Worm (Caenorhabditis elegans) whole organism, L4/young adult: Measurements from ENCODE around the gene F44E7.9.
A peak's percentile ranks its signal among the peaks of the same experiment; 100 is the strongest.
"Not testable (repeated sequence)": the region's sequence is repeated elsewhere in the genome, so short reads cannot be mapped to it uniquely, and the experiment has no call there.

Source experiments
- W03F9.2 ChIP-seq: fragments of 150-350 bp; optimal IDR thresholded peaks from 2 replicates; lab custom pipeline; 2014; ENCODE audit warnings: missing biosample characterization, missing genetic modification characterization
- dao-5 ChIP-seq: sonication (generic microtip); optimal IDR thresholded peaks from 2 replicates; lab custom pipeline; 2016; ENCODE audit warnings: missing genotype, missing genetic modification characterization, moderate library complexity, missing compliant biosample characterization
- him-1 ChIP-seq: sonication (generic microtip); optimal IDR thresholded peaks from 2 replicates; lab custom pipeline; 2016; ENCODE audit warnings: missing genotype, missing genetic modification reagents, missing genetic modification characterization, missing compliant biosample characterization

Gene F44E7.9

ce11 chrV:5771627-5772026 lies 19.4 kb upstream of the F44E7.9 start, which contains the start of gene F44E7.3:
TSS of gene F44E7.3 (plus strand) at chrV:5771945.
- TF ChIP-seq him-1 (tag; lab: Kevin White, UChicago) = no peak
- TF ChIP-seq dao-5 (tag; lab: Kevin White, UChicago) = no peak
- TF ChIP-seq W03F9.2 (tag; lab: Kevin White, UChicago) = no peak

ce11 chrV:5772503-5772902 lies 18.5 kb upstream of the F44E7.9 start:
- no peak for TF ChIP-seq dao-5 (tag; lab: Kevin White, UChicago)
- no peak for TF ChIP-seq him-1 (tag; lab: Kevin White, UChicago)
- TF ChIP-seq W03F9.2 (tag; lab: Kevin White, UChicago) = no peak

DNA sequence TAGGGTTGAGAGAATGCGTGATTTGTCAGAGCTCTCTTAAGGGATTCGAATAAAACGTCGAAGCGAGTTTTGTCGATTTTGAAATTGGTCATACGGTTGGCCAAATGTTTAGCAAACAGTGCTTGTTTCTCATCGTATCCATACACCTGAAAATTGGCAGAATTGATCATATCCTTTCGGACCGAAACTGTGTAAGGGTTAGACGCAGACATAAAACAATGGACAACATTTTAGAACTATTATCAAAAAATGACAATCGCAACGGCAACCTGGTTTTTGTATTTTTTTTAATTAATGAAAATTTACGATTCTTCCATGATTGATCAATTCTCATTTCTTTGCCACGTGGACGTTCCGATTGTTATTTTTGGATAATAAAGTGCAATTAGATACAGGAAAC lies 16.9 kb upstream of the F44E7.9 start:
- no peak for TF ChIP-seq W03F9.2 (tag; lab: Kevin White, UChicago)
- no peak for TF ChIP-seq dao-5 (tag; lab: Kevin White, UChicago)
- TF ChIP-seq him-1 (tag; lab: Kevin White, UChicago) = no peak

ce11 chrV:5776941-5777340 lies 14.1 kb upstream of the F44E7.9 start, which contains the start of gene F44E7.4:
TSS of gene F44E7.4 (minus strand) at chrV:5776953.
- not testable (repeated sequence) for TF ChIP-seq dao-5, him-1, W03F9.2 (tag; lab: Kevin White, UChicago)

- TF ChIP-seq dao-5 (tag; lab: Kevin White, UChicago) = no peak
- no peak for TF ChIP-seq W03F9.2 (tag; lab: Kevin White, UChicago)
These were observed 11.0 kb upstream of the F44E7.9 start for ce11 chrV:5779984-5780383.

- TF ChIP-seq W03F9.2 (tag; lab: Kevin White, UChicago) = peak; percentile 50
- TF ChIP-seq dao-5 (tag; lab: Kevin White, UChicago) = no peak
- no peak for TF ChIP-seq him-1 (tag; lab: Kevin White, UChicago)
These were observed 10.2 kb upstream of the F44E7.9 start, which contains the start of gene F44E7.5 for ce11 chrV:5780713-5781360. TSS of gene F44E7.5 (minus strand) at chrV:5780922.

ce11 chrV:5782687-5783086 lies 8.3 kb upstream of the F44E7.9 start, which contains the start of gene fbxa-183:
TSS of gene fbxa-183 (minus strand) at chrV:5782787.
- TF ChIP-seq W03F9.2 (tag; lab: Kevin White, UChicago) (no peak), him-1 (tag; lab: Kevin White, UChicago) (no peak), dao-5 (tag; lab: Kevin White, UChicago) (no peak)

DNA sequence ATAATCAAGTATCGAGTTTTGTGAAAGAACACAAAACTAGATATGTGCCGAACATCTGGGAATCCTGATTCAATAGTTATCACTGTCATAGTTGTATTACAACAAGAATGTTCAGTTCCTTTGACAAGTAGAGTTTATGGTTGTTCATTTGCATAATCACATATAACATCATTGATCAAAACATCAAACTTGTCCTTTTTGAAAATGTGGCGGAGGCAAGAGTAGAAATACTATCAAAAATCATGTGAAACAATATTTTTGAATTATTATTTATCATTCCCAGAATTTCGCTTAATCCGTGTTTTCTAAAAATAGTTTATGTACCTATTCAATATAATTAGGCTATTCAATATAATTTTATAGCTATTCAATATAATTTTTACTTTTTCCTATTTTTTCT lies 5.7 kb upstream of the F44E7.9 start, which contains the start of gene F44E7.7:
Gene F44E7.7 (minus strand): TSS at position 101 of the 400 bp plus-strand sequence.
- TF ChIP-seq him-1 (tag; lab: Kevin White, UChicago) = no peak
- no peak for TF ChIP-seq dao-5 (tag; lab: Kevin White, UChicago)
- TF ChIP-seq W03F9.2 (tag; lab: Kevin White, UChicago) = no peak

ce11 chrV:5788650-5789049 lies 2.4 kb upstream of the F44E7.9 start:
- TF ChIP-seq W03F9.2 (tag; lab: Kevin White, UChicago) = no peak
- TF ChIP-seq dao-5 (tag; lab: Kevin White, UChicago) = no peak
- no peak for TF ChIP-seq him-1 (tag; lab: Kevin White, UChicago)

ce11 chrV:5792031-5792430 lies 1.0 kb downstream of the F44E7.9 start, which contains the start of gene ZC250.2:
TSS of gene ZC250.2 (plus strand) at chrV:5792331.
- TF ChIP-seq W03F9.2 (tag; lab: Kevin White, UChicago) (no peak), dao-5 (tag; lab: Kevin White, UChicago) (no peak), him-1 (tag; lab: Kevin White, UChicago) (no peak)

ce11 chrV:5798132-5798531 lies 7.1 kb downstream of the F44E7.9 start, which contains the start of gene nstp-3:
TSS of gene nstp-3 (minus strand) at chrV:5798232.
- TF ChIP-seq dao-5 (tag; lab: Kevin White, UChicago) (no peak), W03F9.2 (tag; lab: Kevin White, UChicago) (no peak), him-1 (tag; lab: Kevin White, UChicago) (no peak)

DNA sequence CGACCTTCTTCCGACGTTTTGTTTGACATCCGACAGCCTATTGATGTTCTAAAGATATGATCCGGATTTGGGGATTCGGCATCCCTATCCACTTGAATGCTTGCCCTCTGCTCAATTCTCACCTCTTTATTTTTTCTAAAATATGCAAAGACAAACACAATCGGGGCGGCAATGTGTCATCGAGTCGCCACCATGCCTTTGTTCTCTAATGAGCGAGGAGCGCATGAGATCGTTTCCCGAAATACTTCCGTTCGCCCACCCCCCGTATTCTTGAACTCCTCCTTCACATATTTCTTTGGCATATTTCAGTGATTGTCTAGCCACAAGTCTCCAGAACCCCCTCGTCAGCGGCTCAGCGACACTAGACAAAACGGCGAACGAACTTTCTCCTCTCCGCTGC lies 8.3 kb downstream of the F44E7.9 start, which contains the start of gene cyn-17:
Gene cyn-17 (plus strand): TSS at position 301 of the 400 bp plus-strand sequence.
- no peak for TF ChIP-seq dao-5 (tag; lab: Kevin White, UChicago)
- TF ChIP-seq W03F9.2 (tag; lab: Kevin White, UChicago) = no peak
- TF ChIP-seq him-1 (tag; lab: Kevin White, UChicago) = no peak

DNA sequence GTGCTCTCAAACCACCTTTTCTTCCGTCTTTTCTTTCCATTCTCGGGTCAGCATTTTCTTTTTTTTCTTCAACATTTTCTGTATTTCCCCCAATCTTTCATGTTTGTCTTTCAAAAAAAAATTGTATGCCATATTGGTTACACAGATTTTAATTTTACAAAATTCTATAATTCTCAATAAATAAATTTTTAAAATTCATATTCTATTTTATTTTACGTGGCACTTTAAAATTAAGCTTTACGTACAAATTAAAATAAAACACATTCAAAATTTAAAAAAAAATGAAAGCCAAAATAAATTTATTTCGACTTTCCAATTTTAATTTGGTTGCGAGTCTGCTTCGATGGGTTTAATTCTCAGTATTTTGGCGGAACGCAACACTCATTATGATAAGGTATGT lies 14.4 kb downstream of the F44E7.9 start, which contains the start of gene ZC250.5:
Gene ZC250.5 (plus strand): TSS at position 301 of the 400 bp plus-strand sequence.
- no peak for TF ChIP-seq dao-5 (tag; lab: Kevin White, UChicago)
- TF ChIP-seq him-1 (tag; lab: Kevin White, UChicago) = no peak
- TF ChIP-seq W03F9.2 (tag; lab: Kevin White, UChicago) = no peak
